Worm (Caenorhabditis elegans): ENCODE measurements around the gene acs-5.

acs-5 gene

DNA sequence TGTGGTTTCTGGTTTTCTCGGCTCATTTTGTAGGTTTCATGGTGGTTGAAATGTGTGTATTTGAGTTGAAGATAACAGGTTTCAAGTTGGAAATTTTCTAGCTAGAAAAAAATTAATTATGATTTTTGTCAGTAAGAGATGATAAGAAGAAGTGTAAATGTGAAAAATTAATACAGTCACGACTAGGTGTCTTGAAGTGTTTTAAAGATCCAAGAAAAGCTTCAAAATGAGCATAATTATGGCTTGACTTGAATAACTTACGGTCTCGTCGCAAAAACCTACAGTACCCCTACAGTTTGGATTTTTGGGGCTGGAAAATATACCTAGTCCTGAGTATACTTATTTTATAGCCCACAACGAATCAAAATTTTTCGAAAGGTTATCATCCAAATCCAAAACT, 27.0 kb upstream of the acs-5 start, which contains the start of gene exc-12:
exc-12 (minus strand) TSS at position 101 of the 400 bp plus-strand sequence.
- TF ChIP-seq ctbp-1 (GFP tag; IDR thresholded peaks at IDR 0.05) (no peak), lin-39 (tag; optimal IDR thresholded peaks at IDR 0.05) (no peak), ZK337.2 (GFP tag; IDR thresholded peaks at IDR 0.05) (no peak), aly-2 (tag; optimal IDR thresholded peaks at IDR 0.05) (no peak), tra-1 (GFP tag; IDR thresholded peaks at IDR 0.05) (no peak), nhr-11 (tag; optimal IDR thresholded peaks at IDR 0.05) (no peak), arid-1 (GFP tag; conservative IDR thresholded peaks at IDR 0.05) (no peak), fos-1 (tag; optimal IDR thresholded peaks at IDR 0.05) (no peak), lim-7 (GFP tag; IDR thresholded peaks at IDR 0.05) (no peak), nhr-76 (tag; optimal IDR thresholded peaks at IDR 0.05) (no peak), nhr-10 (tag; optimal IDR thresholded peaks at IDR 0.05) (no peak), daf-19 (GFP tag; conservative IDR thresholded peaks at IDR 0.05) (no peak), saeg-2 (GFP tag; IDR thresholded peaks at IDR 0.05) (no peak)

DNA sequence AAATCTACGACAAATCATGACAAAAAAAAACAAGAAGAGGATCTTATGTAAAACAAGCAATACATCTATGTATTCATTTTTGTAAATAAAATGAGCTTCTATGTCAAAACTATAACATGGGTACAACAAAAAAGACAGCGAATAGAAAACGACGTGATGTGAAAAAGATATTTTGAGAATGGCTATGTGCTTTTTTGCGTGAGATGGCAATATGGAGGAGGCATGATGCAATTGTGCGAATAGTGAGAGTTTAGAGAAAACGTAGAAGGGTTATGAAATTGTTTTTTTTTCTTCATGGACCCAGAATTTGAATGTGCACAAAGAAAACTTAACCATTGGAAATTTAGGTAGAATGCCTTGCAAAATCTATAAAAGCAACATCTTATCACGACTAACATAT, 22.6 kb upstream of the acs-5 start:
- TF ChIP-seq jun-1 (tag; optimal IDR thresholded peaks at IDR 0.05) (no peak), mep-1 (tag; optimal IDR thresholded peaks at IDR 0.05) (no peak), nhr-11 (tag; optimal IDR thresholded peaks at IDR 0.05) (peak; percentile 10), aha-1 (tag) (peak; percentile 8), hif-1 (tag; optimal IDR thresholded peaks at IDR 0.05) (peak in 1 of 2 experiments; percentile 76), unc-62 (GFP tag; optimal IDR thresholded peaks at IDR 0.05 in 1 of 2) (peak in 1 of 2 experiments; percentile 10), unc-62 (tag; optimal IDR thresholded peaks at IDR 0.05) (no peak), lir-3 (tag; optimal IDR thresholded peaks at IDR 0.05) (no peak), lsy-2 (tag; optimal IDR thresholded peaks at IDR 0.05) (peak in 1 of 2 experiments; percentile 27), nhr-76 (tag; optimal IDR thresholded peaks at IDR 0.05) (no peak)

DNA sequence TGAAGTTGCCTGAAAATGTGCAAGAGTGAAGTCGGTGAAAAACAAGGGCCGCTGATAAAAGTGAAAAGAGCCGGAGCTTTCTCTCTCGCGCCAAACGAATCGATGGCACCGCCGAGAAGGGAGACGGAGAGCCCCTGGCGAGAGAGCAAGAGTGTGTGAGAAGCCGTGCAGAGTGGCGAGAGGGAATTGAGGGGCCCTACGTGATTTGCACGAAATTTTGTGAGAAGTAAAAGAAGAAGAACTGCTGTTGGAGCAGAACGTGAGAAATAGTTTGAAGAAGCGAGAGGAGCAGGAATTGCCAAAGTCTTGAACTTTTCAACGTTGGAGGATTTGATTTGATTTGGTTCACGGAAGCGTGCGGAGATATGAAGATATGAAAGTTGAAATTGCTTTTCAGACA, 21.6 kb upstream of the acs-5 start, which contains the start of gene aldo-1:
aldo-1 (minus strand) TSS at position 9 of the 400 bp plus-strand sequence.
- TF ChIP-seq fkh-10 (GFP tag; optimal IDR thresholded peaks at IDR 0.05) (peak; percentile 36), daf-16 (GFP tag; optimal IDR thresholded peaks at IDR 0.05) (peak in 1 of 2 experiments; percentile 34), daf-16 (tag; optimal IDR thresholded peaks at IDR 0.05) (no peak), daf-19 (GFP tag; conservative IDR thresholded peaks at IDR 0.05) (no peak), daf-8 (GFP tag; IDR thresholded peaks at IDR 0.05) (no peak), F37D6.2 (tag; optimal IDR thresholded peaks at IDR 0.05) (peak; percentile 28), Y75B8A.6 (GFP tag; IDR thresholded peaks at IDR 0.05) (no peak), aha-1 (tag) (peak; percentile 92), ceh-20 (GFP tag; IDR thresholded peaks at IDR 0.05) (no peak), arid-1 (GFP tag; conservative IDR thresholded peaks at IDR 0.05) (0 out of 2 replicates have a peak, but pooled peaks have one; percentile 19), lin-15B (tag; optimal IDR thresholded peaks at IDR 0.05) (no peak), set-16 (GFP tag; IDR thresholded peaks at IDR 0.05) (peak; percentile 80), dmd-9 (GFP tag; IDR thresholded peaks at IDR 0.05) (no peak), nhr-102 (tag; optimal IDR thresholded peaks at IDR 0.05) (no peak), unc-62 (GFP tag; optimal IDR thresholded peaks at IDR 0.05 in 1 of 2) (no peak), unc-62 (tag; optimal IDR thresholded peaks at IDR 0.05) (no peak), ama-1 (optimal IDR thresholded peaks at IDR 0.05) (no peak), madf-9 (GFP tag; conservative IDR thresholded peaks at IDR 0.05) (no peak), php-3 (GFP tag; IDR thresholded peaks at IDR 0.05) (no peak), nhr-48 (tag; optimal IDR thresholded peaks at IDR 0.05) (no peak), hif-1 (tag; optimal IDR thresholded peaks at IDR 0.05) (peak; percentile 79 to 99), gei-8 (GFP tag; optimal IDR thresholded peaks at IDR 0.05) (no peak), ceh-28 (tag; optimal IDR thresholded peaks at IDR 0.05) (no peak), hmg-1.1 (GFP tag; IDR thresholded peaks at IDR 0.05) (0 out of 2 replicates have a peak, but pooled peaks have one; percentile 26), madf-5 (GFP tag; IDR thresholded peaks at IDR 0.05) (no peak), pha-4 (GFP tag; IDR thresholded peaks at IDR 0.05) (no peak), pha-4 (tag; optimal IDR thresholded peaks at IDR 0.05) (no peak), unc-39 (tag; optimal IDR thresholded peaks at IDR 0.05) (no peak), zfp-3 (GFP tag; conservative IDR thresholded peaks at IDR 0.05) (no peak), lin-39 (tag; optimal IDR thresholded peaks at IDR 0.05) (no peak), pqm-1 (tag; optimal IDR thresholded peaks at IDR 0.05) (no peak), nhr-77 (tag; optimal IDR thresholded peaks at IDR 0.05) (no peak), nhr-6 (tag; optimal IDR thresholded peaks at IDR 0.05) (no peak), ceh-82 (tag; optimal IDR thresholded peaks at IDR 0.05) (no peak), ZK546.5 (tag; optimal IDR thresholded peaks at IDR 0.05) (no peak), tra-1 (GFP tag; IDR thresholded peaks at IDR 0.05) (no peak), F26F4.8 (GFP tag; conservative IDR thresholded peaks at IDR 0.05) (no peak)

Measured in whole organism, L4 larva.